Worm (Caenorhabditis elegans): ENCODE data around the gene nlp-66.

The nlp-66 gene

ce11 chrX:11093985-11094593 lies 22.5 kb downstream of the nlp-66 start (continued):
- TF ChIP-seq pax-3 (tag; optimal IDR thresholded peaks at IDR 0.05) (peak; percentile 97), nhr-237 (tag; optimal IDR thresholded peaks at IDR 0.05) (peak; percentile 98), dsc-1 (tag; optimal IDR thresholded peaks at IDR 0.05) (peak; percentile 100), grh-1 (GFP tag; IDR thresholded peaks at IDR 0.05) (peak; percentile 97), fkh-8 (tag; optimal IDR thresholded peaks at IDR 0.05) (peak; percentile 97), unc-30 (tag; optimal IDR thresholded peaks at IDR 0.05) (peak; percentile 100), sup-37 (GFP tag; optimal IDR thresholded peaks at IDR 0.05) (peak; percentile 97), aha-1 (tag; optimal IDR thresholded peaks at IDR 0.05) (peak; percentile 87), lin-35 (GFP tag; optimal IDR thresholded peaks at IDR 0.05) (peak; percentile 83 to 94), irx-1 (tag; optimal IDR thresholded peaks at IDR 0.05) (peak; percentile 100), ets-5 (GFP tag; IDR thresholded peaks at IDR 0.05) (peak; percentile 98), rnt-1 (tag; optimal IDR thresholded peaks at IDR 0.05) (peak; percentile 100), sox-4 (tag; optimal IDR thresholded peaks at IDR 0.05) (peak; percentile 99), nhr-90 (tag; optimal IDR thresholded peaks at IDR 0.05; ENCODE audit: poor library complexity) (peak; percentile 100), dpl-1 (GFP tag; optimal IDR thresholded peaks at IDR 0.05) (peak; percentile 61 to 74 (median 63)), unc-62 (GFP tag; optimal IDR thresholded peaks at IDR 0.05) (peak; percentile 85), blmp-1 (tag; optimal IDR thresholded peaks at IDR 0.05) (peak; percentile 71), lin-14 (GFP tag; optimal IDR thresholded peaks at IDR 0.05) (peak; percentile 99), mep-1 (tag; optimal IDR thresholded peaks at IDR 0.05) (peak; percentile 100), nhr-19 (GFP tag; conservative IDR thresholded peaks at IDR 0.05) (peak; percentile 99), nhr-28 (tag; optimal IDR thresholded peaks at IDR 0.05) (peak; percentile 69), egl-27 (tag; optimal IDR thresholded peaks at IDR 0.05) (peak; percentile 96 to 99), isw-1 (GFP tag; IDR thresholded peaks at IDR 0.05) (peak; percentile 95), unc-98 (GFP tag; IDR thresholded peaks at IDR 0.05) (peak; percentile 97), lsy-2 (tag; optimal IDR thresholded peaks at IDR 0.05) (peak; percentile 96 to 97), swsn-7 (tag; optimal IDR thresholded peaks at IDR 0.05) (peak; percentile 99), xbp-1 (tag; optimal IDR thresholded peaks at IDR 0.05) (peak; percentile 97), nhr-47 (tag; optimal IDR thresholded peaks at IDR 0.05) (peak; percentile 100), aly-2 (tag; optimal IDR thresholded peaks at IDR 0.05) (peak; percentile 96), zag-1 (tag; optimal IDR thresholded peaks at IDR 0.05) (peak; percentile 98), fkh-4 (tag; optimal IDR thresholded peaks at IDR 0.05; ENCODE audit: borderline replicate concordance) (peak; percentile 96), C04F5.9 (tag; optimal IDR thresholded peaks at IDR 0.05) (peak; percentile 96), ceh-88 (GFP tag; IDR thresholded peaks at IDR 0.05) (peak; percentile 98), ces-1 (GFP tag; optimal IDR thresholded peaks at IDR 0.05) (peak; percentile 98), snu-23 (GFP tag; optimal IDR thresholded peaks at IDR 0.05) (peak; percentile 100), ztf-11 (tag; optimal IDR thresholded peaks at IDR 0.05) (peak; percentile 96 to 97), nhr-71 (tag; optimal IDR thresholded peaks at IDR 0.05) (peak; percentile 99), fos-1 (tag; optimal IDR thresholded peaks at IDR 0.05) (peak; percentile 100), ceh-82 (tag; optimal IDR thresholded peaks at IDR 0.05) (peak; percentile 99 to 100 (median 100)), tlp-1 (tag; optimal IDR thresholded peaks at IDR 0.05) (peak; percentile 77), ceh-63 (GFP tag; optimal IDR thresholded peaks at IDR 0.05) (peak; percentile 99), lir-3 (tag; optimal IDR thresholded peaks at IDR 0.05; ENCODE audit: poor library complexity) (peak; percentile 95), fkh-10 (GFP tag; optimal IDR thresholded peaks at IDR 0.05) (peak; percentile 100), ztf-4 (tag; optimal IDR thresholded peaks at IDR 0.05) (peak; percentile 100), F16B12.6 (tag; optimal IDR thresholded peaks at IDR 0.05) (peak; percentile 56), zip-4 (GFP tag; optimal IDR thresholded peaks at IDR 0.05) (peak; percentile 97), elt-3 (tag; optimal IDR thresholded peaks at IDR 0.05) (peak; percentile 87 to 100 (median 95)), nhr-20 (tag; optimal IDR thresholded peaks at IDR 0.05) (peak; percentile 99), mab-9 (GFP tag; IDR thresholded peaks at IDR 0.05) (peak; percentile 99), hlh-4 (tag; optimal IDR thresholded peaks at IDR 0.05) (peak; percentile 34), nhr-76 (tag; optimal IDR thresholded peaks at IDR 0.05) (peak; percentile 97)

Data from whole organism, L1 larva.